Fruit fly (Drosophila melanogaster): Measurements from ENCODE around the gene AP-2mu.
A peak's percentile ranks its signal among the peaks of the same experiment; 100 is the strongest.

Gene AP-2mu

dm6 chr3R:22421618-22422017, 40.6 kb upstream of the AP-2mu start (continued):
- TF ChIP-seq Blimp-1 (GFP tag; optimal IDR thresholded peaks at IDR 0.05) (peak; percentile 33), spab (GFP tag; optimal IDR thresholded peaks at IDR 0.05) (no peak), salr (GFP tag; optimal IDR thresholded peaks at IDR 0.05) (no peak), Smox (GFP tag; optimal IDR thresholded peaks at IDR 0.05) (peak; percentile 79), dsx (GFP tag; optimal IDR thresholded peaks at IDR 0.05; ENCODE audit: poor library complexity, severe bottlenecking) (no peak), CG11294 (GFP tag; IDR thresholded peaks at IDR 0.05) (peak; percentile 35; the same call in 1 of the 2 replicates), CG11902 (GFP tag; optimal IDR thresholded peaks at IDR 0.05) (peak; percentile 68), CG32006 (GFP tag; optimal IDR thresholded peaks at IDR 0.05) (no peak), CG6792 (GFP tag; optimal IDR thresholded peaks at IDR 0.05) (peak; percentile 80), CG6163 (GFP tag; IDR thresholded peaks at IDR 0.05) (peak; percentile 86), CG3032 (tag; optimal IDR thresholded peaks at IDR 0.05) (peak; percentile 61), CG16779 (tag; optimal IDR thresholded peaks at IDR 0.05) (peak; percentile 27), fkh (GFP tag; optimal IDR thresholded peaks at IDR 0.05) (no peak), OdsH (GFP tag; optimal IDR thresholded peaks at IDR 0.05) (no peak), Ets96B (tag; optimal IDR thresholded peaks at IDR 0.05) (peak; percentile 55), Gug (GFP tag; IDR thresholded peaks at IDR 0.05) (peak; percentile 41; the same call in 1 of the 2 replicates), eg (GFP tag; IDR thresholded peaks at IDR 0.05) (peak; percentile 88), Eip93F (GFP tag; optimal IDR thresholded peaks at IDR 0.05) (peak; percentile 24), pdm3 (GFP tag; optimal IDR thresholded peaks at IDR 0.05) (peak; percentile 77), CG31627 (GFP tag; optimal IDR thresholded peaks at IDR 0.05) (peak; percentile 87), Met (GFP tag; optimal IDR thresholded peaks at IDR 0.05) (peak; percentile 84), CG6854 (GFP tag; optimal IDR thresholded peaks at IDR 0.05) (no peak), CG6276 (GFP tag; optimal IDR thresholded peaks at IDR 0.05) (no peak), fd59A (GFP tag; optimal IDR thresholded peaks at IDR 0.05) (no peak), achi (GFP tag; optimal IDR thresholded peaks at IDR 0.05) (peak; percentile 69), CG34406 (GFP tag; optimal IDR thresholded peaks at IDR 0.05) (peak; percentile 72), CG1621 (tag; optimal IDR thresholded peaks at IDR 0.05) (no peak), acj6 (GFP tag; optimal IDR thresholded peaks at IDR 0.05) (peak; percentile 72), Hr38 (GFP tag; optimal IDR thresholded peaks at IDR 0.05) (no peak), vri (GFP tag; optimal IDR thresholded peaks at IDR 0.05) (peak; percentile 45), CG7368 (GFP tag; optimal IDR thresholded peaks at IDR 0.05) (no peak), svp (GFP tag) (peak; percentile 95), CG15336 (GFP tag; IDR thresholded peaks at IDR 0.05) (peak; percentile 82; the same call in 1 of the 2 replicates), CG8632 (GFP tag; optimal IDR thresholded peaks at IDR 0.05) (peak; percentile 71), Eip78C (GFP tag) (peak; percentile 88), cyc (GFP tag; optimal IDR thresholded peaks at IDR 0.05) (peak; percentile 84), dac (GFP tag; optimal IDR thresholded peaks at IDR 0.05) (no peak)

- no peak for TF ChIP-seq Sox15 (GFP tag; optimal IDR thresholded peaks at IDR 0.05)
- peak; percentile 61 for TF ChIP-seq CG31627 (GFP tag; optimal IDR thresholded peaks at IDR 0.05)
- peak; percentile 54 for TF ChIP-seq Ets96B (tag; optimal IDR thresholded peaks at IDR 0.05)
- TF ChIP-seq Lpt (GFP tag; optimal IDR thresholded peaks at IDR 0.05) = no peak
- TF ChIP-seq CG6808 (GFP tag; optimal IDR thresholded peaks at IDR 0.05) = peak; percentile 38
- TF ChIP-seq CG3032 (tag; optimal IDR thresholded peaks at IDR 0.05) = peak; percentile 43
- peak; percentile 15 for TF ChIP-seq CG6854 (GFP tag; optimal IDR thresholded peaks at IDR 0.05)
- TF ChIP-seq Eip93F (GFP tag; optimal IDR thresholded peaks at IDR 0.05) = peak; percentile 42
- peak; percentile 77 for TF ChIP-seq topi (GFP tag; optimal IDR thresholded peaks at IDR 0.05)
- no peak for TF ChIP-seq CG16779 (tag; optimal IDR thresholded peaks at IDR 0.05)
- peak; percentile 56 for TF ChIP-seq CG6792 (GFP tag; optimal IDR thresholded peaks at IDR 0.05)
- no peak for TF ChIP-seq dac (GFP tag; optimal IDR thresholded peaks at IDR 0.05)
- TF ChIP-seq CG11762 (GFP tag; optimal IDR thresholded peaks at IDR 0.05; ENCODE audit: insufficient read depth) = no peak
- TF ChIP-seq CG11294 (GFP tag; IDR thresholded peaks at IDR 0.05) = no peak
- TF ChIP-seq cyc (GFP tag; optimal IDR thresholded peaks at IDR 0.05) = peak; percentile 59
- TF ChIP-seq Smox (GFP tag; optimal IDR thresholded peaks at IDR 0.05) = peak; percentile 61
- TF ChIP-seq eg (GFP tag; IDR thresholded peaks at IDR 0.05) = peak; percentile 48; the same call in 1 of the 3 replicates
- peak; percentile 14 for TF ChIP-seq CG11902 (GFP tag; optimal IDR thresholded peaks at IDR 0.05)
- TF ChIP-seq CG10631 (GFP tag; optimal IDR thresholded peaks at IDR 0.05) = peak; percentile 52
- TF ChIP-seq OdsH (GFP tag; optimal IDR thresholded peaks at IDR 0.05) = peak; percentile 59
- no peak for TF ChIP-seq CG9139 (GFP tag; optimal IDR thresholded peaks at IDR 0.05)
- TF ChIP-seq Hr4 (GFP tag; optimal IDR thresholded peaks at IDR 0.05) = no peak
- TF ChIP-seq Blimp-1 (GFP tag; optimal IDR thresholded peaks at IDR 0.05) = no peak
- TF ChIP-seq Hr38 (GFP tag; optimal IDR thresholded peaks at IDR 0.05) = no peak
- TF ChIP-seq ss (GFP tag; optimal IDR thresholded peaks at IDR 0.05) = peak in 1 of 2 experiments; percentile 64
- peak; percentile 45 for TF ChIP-seq CG10669 (GFP tag; optimal IDR thresholded peaks at IDR 0.05)
- no peak for TF ChIP-seq CG4318 (GFP tag; optimal IDR thresholded peaks at IDR 0.05)
- peak; percentile 67 for TF ChIP-seq Sox102F (GFP tag; optimal IDR thresholded peaks at IDR 0.05)
These were observed 38.3 kb upstream of the AP-2mu start for dm6 chr3R:22423996-22424395.
